Worm (Caenorhabditis elegans) whole organism, L2 larva: ENCODE results near the gene srh-82.

Experiments
- C34F6.9 ChIP-seq: fragments of 150-350 bp; optimal IDR thresholded peaks from 2 replicates; lab custom pipeline; 2014; ENCODE audit warnings: missing biosample characterization, missing genetic modification characterization
- F13H6.1 ChIP-seq: sonication (generic microtip); optimal IDR thresholded peaks from 2 replicates; lab custom pipeline; 2016; ENCODE audit warnings: missing genetic modification characterization, missing compliant biosample characterization
- R02D3.7 ChIP-seq: fragments of 150-350 bp; optimal IDR thresholded peaks from 2 replicates; lab custom pipeline; 2014; ENCODE audit warnings: missing biosample characterization, missing genetic modification characterization
- Y55F3AM.14 ChIP-seq: fragments of 200-800 bp; sonication (Bioruptor generic); optimal IDR thresholded peaks from 2 replicates; lab custom pipeline; 2018; ENCODE audit warnings: mild to moderate bottlenecking, missing genetic modification characterization, missing compliant biosample characterization
- ZK546.5 ChIP-seq: sonication (generic microtip); optimal IDR thresholded peaks from 2 replicates; lab custom pipeline; 2017; ENCODE audit warnings: missing biosample characterization, missing genetic modification characterization
- alr-1 ChIP-seq: fragments of 150-350 bp; optimal IDR thresholded peaks from 2 replicates; lab custom pipeline; 2014; ENCODE audit warnings: missing biosample characterization, missing genetic modification characterization
- aly-2 ChIP-seq: fragments of 150-350 bp; optimal IDR thresholded peaks from 2 replicates; lab custom pipeline; 2014; ENCODE audit warnings: missing biosample characterization, missing genetic modification characterization
- ama-1 ChIP-seq: fragments of 150-350 bp; optimal IDR thresholded peaks from 2 replicates; lab custom pipeline; 2018; ENCODE audit warnings: inconsistent platforms
- blmp-1 ChIP-seq: sonication (generic microtip); optimal IDR thresholded peaks from 2 replicates; lab custom pipeline; 2017; ENCODE audit warnings: missing genetic modification characterization, mild to moderate bottlenecking, missing compliant biosample characterization, antibody characterized with exemption, moderate library complexity; ENCODE audit not compliant: insufficient read depth
- ceh-16 ChIP-seq: fragments of 150-350 bp; optimal IDR thresholded peaks from 2 replicates; lab custom pipeline; 2014; ENCODE audit warnings: missing biosample characterization, missing genetic modification characterization
- ceh-82 ChIP-seq: fragments of 150-350 bp; optimal IDR thresholded peaks from 2 replicates; lab custom pipeline; 2014; ENCODE audit warnings: missing biosample characterization, missing genetic modification characterization
- crh-2 ChIP-seq: sonication (generic microtip); optimal IDR thresholded peaks from 2 replicates; lab custom pipeline; 2017; ENCODE audit warnings: missing biosample characterization, missing genetic modification characterization
- dmd-4 ChIP-seq: sonication (generic microtip); optimal IDR thresholded peaks from 2 replicates; lab custom pipeline; 2017; ENCODE audit warnings: missing biosample characterization, missing genetic modification characterization
- egl-27 ChIP-seq: sonication (generic microtip); optimal IDR thresholded peaks from 3 replicates; lab custom pipeline; 2017; ENCODE audit warnings: missing biosample characterization, missing genetic modification reagents, missing genetic modification characterization
- elt-1 ChIP-seq: fragments of 150-350 bp; optimal IDR thresholded peaks from 2 replicates; lab custom pipeline; 2014; ENCODE audit warnings: missing biosample characterization, missing genetic modification characterization
- elt-3 ChIP-seq: sonication (generic microtip); optimal IDR thresholded peaks from 2 replicates; lab custom pipeline; 2017; ENCODE audit warnings: missing biosample characterization, missing genetic modification characterization
- fos-1 ChIP-seq: fragments of 150-350 bp; optimal IDR thresholded peaks from 2 replicates; lab custom pipeline; 2014; ENCODE audit warnings: missing biosample characterization, missing genetic modification characterization
- gmeb-1 ChIP-seq: fragments of 150-350 bp; optimal IDR thresholded peaks from 2 replicates; lab custom pipeline; 2014; ENCODE audit warnings: missing biosample characterization, missing genetic modification characterization
- lin-11 ChIP-seq: fragments of 150-350 bp; sonication (generic microtip); optimal IDR thresholded peaks from 2 replicates; lab custom pipeline; 2014; ENCODE audit warnings: missing biosample characterization, missing genetic modification characterization, inconsistent platforms, mixed read lengths
- lin-13 ChIP-seq: fragments of 150-350 bp; optimal IDR thresholded peaks from 2 replicates; lab custom pipeline; 2014; ENCODE audit warnings: missing biosample characterization, missing genetic modification reagents, missing genetic modification characterization
- lin-39 ChIP-seq: fragments of 150-350 bp; optimal IDR thresholded peaks from 2 replicates; lab custom pipeline; 2014; ENCODE audit warnings: missing biosample characterization, missing genetic modification reagents, missing genetic modification characterization
- lsy-2 ChIP-seq, 2 experiments: fragments of 150-350 bp in 1 of 2; sonication (generic microtip) in 1 of 2; optimal IDR thresholded peaks; 2 replicates each; lab custom pipeline; 2014 to 2017; ENCODE audit warnings: missing biosample characterization in 2 of 2, missing genetic modification characterization in 2 of 2
- mab-5 ChIP-seq: fragments of 150-350 bp; optimal IDR thresholded peaks from 2 replicates; lab custom pipeline; 2014; ENCODE audit warnings: missing biosample characterization, missing genetic modification characterization
- mbf-1 ChIP-seq: sonication (generic microtip); optimal IDR thresholded peaks from 2 replicates; lab custom pipeline; 2017; ENCODE audit warnings: missing biosample characterization, missing genetic modification characterization
- mdl-1 ChIP-seq, 2 experiments: fragments of 150-350 bp in 1 of 2; sonication (generic microtip) in 1 of 2; optimal IDR thresholded peaks; 2 replicates each; lab custom pipeline; 2017; ENCODE audit warnings: missing biosample characterization in 2 of 2, missing genetic modification characterization in 2 of 2
- nhr-10 ChIP-seq: sonication (generic microtip); optimal IDR thresholded peaks from 2 replicates; lab custom pipeline; 2017; ENCODE audit warnings: missing biosample characterization, missing genetic modification characterization
- nhr-11 ChIP-seq: fragments of 150-350 bp; optimal IDR thresholded peaks from 2 replicates; lab custom pipeline; 2014; ENCODE audit warnings: missing biosample characterization, missing genetic modification characterization
- nhr-12 ChIP-seq: fragments of 150-350 bp; optimal IDR thresholded peaks from 2 replicates; lab custom pipeline; 2014; ENCODE audit warnings: missing biosample characterization, missing genetic modification characterization
- nhr-129 ChIP-seq: fragments of 150-350 bp; optimal IDR thresholded peaks from 2 replicates; lab custom pipeline; 2014; ENCODE audit warnings: missing biosample characterization, missing genetic modification characterization
- nhr-21 ChIP-seq: fragments of 150-350 bp; optimal IDR thresholded peaks from 2 replicates; lab custom pipeline; 2014; ENCODE audit warnings: missing biosample characterization, missing genetic modification characterization
- nhr-23 ChIP-seq: fragments of 150-350 bp; optimal IDR thresholded peaks from 2 replicates; lab custom pipeline; 2014; ENCODE audit warnings: missing biosample characterization, missing genetic modification reagents, missing genetic modification characterization
- nhr-237 ChIP-seq: fragments of 150-350 bp; optimal IDR thresholded peaks from 2 replicates; lab custom pipeline; 2014; ENCODE audit warnings: missing biosample characterization, missing genetic modification characterization
- nhr-25 ChIP-seq: fragments of 150-350 bp; sonication (generic microtip); optimal IDR thresholded peaks from 3 replicates; lab custom pipeline; 2014; ENCODE audit warnings: missing biosample characterization, missing genetic modification characterization
- nhr-77 ChIP-seq: fragments of 150-350 bp; optimal IDR thresholded peaks from 2 replicates; lab custom pipeline; 2014; ENCODE audit warnings: missing biosample characterization, missing genetic modification characterization
- peb-1 ChIP-seq: fragments of 150-350 bp; optimal IDR thresholded peaks from 2 replicates; lab custom pipeline; 2014; ENCODE audit warnings: missing biosample characterization, missing genetic modification characterization
- sem-4 ChIP-seq: fragments of 150-350 bp; optimal IDR thresholded peaks from 2 replicates; lab custom pipeline; 2014; ENCODE audit warnings: missing biosample characterization, missing genetic modification reagents, missing genetic modification characterization
- skn-1 ChIP-seq: sonication (generic microtip); optimal IDR thresholded peaks from 2 replicates; lab custom pipeline; 2017; ENCODE audit warnings: missing biosample characterization, missing genetic modification characterization
- sma-3 ChIP-seq: sonication (generic microtip); optimal IDR thresholded peaks from 2 replicates; lab custom pipeline; 2016; ENCODE audit warnings: missing genetic modification reagents, missing genetic modification characterization, missing compliant biosample characterization
- sma-9 ChIP-seq, 2 experiments: fragments of 150-350 bp in 1 of 2; sonication (generic microtip) in 1 of 2; optimal IDR thresholded peaks; 2 replicates each; lab custom pipeline; 2014 to 2016; ENCODE audit warnings: missing genetic modification characterization in 2 of 2, mild to moderate bottlenecking in 1 of 2, missing biosample characterization in 1 of 2, missing compliant biosample characterization in 1 of 2, missing genetic modification reagents in 1 of 2, moderate library complexity in 1 of 2
- snpc-4 ChIP-seq: fragments of 150-350 bp; optimal IDR thresholded peaks from 2 replicates; lab custom pipeline; 2014; ENCODE audit warnings: missing biosample characterization, missing genetic modification characterization
- unc-39 ChIP-seq: fragments of 150-350 bp; optimal IDR thresholded peaks from 2 replicates; lab custom pipeline; 2014; ENCODE audit warnings: missing biosample characterization, missing genetic modification characterization
- unc-55 ChIP-seq: fragments of 150-350 bp; sonication (generic microtip); optimal IDR thresholded peaks from 3 replicates; lab custom pipeline; 2014; ENCODE audit warnings: missing biosample characterization, missing genetic modification reagents, missing genetic modification characterization
- unc-62 ChIP-seq: fragments of 150-350 bp; optimal IDR thresholded peaks from 2 replicates; lab custom pipeline; 2014; ENCODE audit warnings: missing biosample characterization, missing genetic modification reagents, missing genetic modification characterization
- zag-1 ChIP-seq: fragments of 150-350 bp; optimal IDR thresholded peaks from 2 replicates; lab custom pipeline; 2014; ENCODE audit warnings: missing biosample characterization, missing genetic modification characterization
- ztf-1 ChIP-seq: fragments of 200-800 bp; sonication (Bioruptor generic); conservative IDR thresholded peaks from 2 replicates; pipeline ENCODE4 v1.3.6; 2022; ENCODE audit warnings: missing genetic modification characterization, missing compliant biosample characterization
- ztf-4 ChIP-seq: fragments of 150-350 bp; optimal IDR thresholded peaks from 2 replicates; lab custom pipeline; 2014; ENCODE audit warnings: missing biosample characterization, missing genetic modification characterization

srh-82 gene

DNA sequence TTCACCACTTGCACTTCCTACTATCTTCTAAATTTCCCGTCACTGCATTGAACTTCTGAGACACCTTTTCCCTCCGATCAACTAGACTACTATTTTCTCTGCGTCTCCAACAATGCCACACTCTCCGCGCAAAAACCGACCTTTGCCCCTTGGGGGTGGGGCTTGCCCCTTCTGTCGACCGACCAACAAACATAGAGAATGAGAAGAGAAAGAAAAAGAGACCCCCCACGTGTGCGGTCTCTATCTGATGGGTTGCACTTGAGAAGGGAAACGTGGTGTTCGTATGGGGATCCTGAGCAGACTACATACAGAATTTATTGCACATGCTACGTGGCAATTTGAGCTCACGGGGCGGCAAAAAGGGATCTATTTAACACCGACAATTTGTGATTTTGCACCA lies 10.3 kb downstream of the srh-82 start:
- peak; percentile 61 for TF ChIP-seq F13H6.1 (tag; lab: Kevin White, UChicago)
- TF ChIP-seq peb-1 = no peak
- TF ChIP-seq nhr-77 (tag; lab: Kevin White, UChicago) = no peak
- TF ChIP-seq unc-62 (GFP tag; lab: Kevin White, UChicago) = no peak
- peak; percentile 44 for TF ChIP-seq gmeb-1 (tag; lab: Kevin White, UChicago)
- no peak for TF ChIP-seq lin-11 (tag; lab: Kevin White, UChicago)
- TF ChIP-seq nhr-129 = peak; percentile 23
- TF ChIP-seq ama-1 (lab: Kevin White, UChicago) = no peak
- peak; percentile 73 for TF ChIP-seq fos-1
- TF ChIP-seq crh-2 (tag; lab: Kevin White, UChicago) = peak; percentile 44
- TF ChIP-seq zag-1 = no peak
- peak; percentile 19 for TF ChIP-seq blmp-1
- peak; percentile 49 for TF ChIP-seq nhr-21 (tag; lab: Kevin White, UChicago)
- TF ChIP-seq mdl-1 (tag; optimal IDR thresholded peaks at IDR 0.05; lab: Kevin White, UChicago) = peak; percentile 82 to 91
- peak; percentile 25 for TF ChIP-seq nhr-25 (tag; lab: Kevin White, UChicago)
- no peak for TF ChIP-seq nhr-23 (tag; lab: Kevin White, UChicago)
- TF ChIP-seq ztf-1 = no peak
- peak; percentile 84 for TF ChIP-seq sma-9 (GFP tag; optimal IDR thresholded peaks at IDR 0.05; lab: Kevin White, UChicago)
- TF ChIP-seq sma-9 (tag; optimal IDR thresholded peaks at IDR 0.05; lab: Kevin White, UChicago) = no peak
- TF ChIP-seq mbf-1 = no peak
- TF ChIP-seq ceh-82 (tag; lab: Kevin White, UChicago) = no peak
- TF ChIP-seq sem-4 = no peak
- TF ChIP-seq snpc-4 (tag; lab: Kevin White, UChicago) = no peak
- no peak for TF ChIP-seq unc-55 (GFP tag; lab: Kevin White, UChicago)

DNA sequence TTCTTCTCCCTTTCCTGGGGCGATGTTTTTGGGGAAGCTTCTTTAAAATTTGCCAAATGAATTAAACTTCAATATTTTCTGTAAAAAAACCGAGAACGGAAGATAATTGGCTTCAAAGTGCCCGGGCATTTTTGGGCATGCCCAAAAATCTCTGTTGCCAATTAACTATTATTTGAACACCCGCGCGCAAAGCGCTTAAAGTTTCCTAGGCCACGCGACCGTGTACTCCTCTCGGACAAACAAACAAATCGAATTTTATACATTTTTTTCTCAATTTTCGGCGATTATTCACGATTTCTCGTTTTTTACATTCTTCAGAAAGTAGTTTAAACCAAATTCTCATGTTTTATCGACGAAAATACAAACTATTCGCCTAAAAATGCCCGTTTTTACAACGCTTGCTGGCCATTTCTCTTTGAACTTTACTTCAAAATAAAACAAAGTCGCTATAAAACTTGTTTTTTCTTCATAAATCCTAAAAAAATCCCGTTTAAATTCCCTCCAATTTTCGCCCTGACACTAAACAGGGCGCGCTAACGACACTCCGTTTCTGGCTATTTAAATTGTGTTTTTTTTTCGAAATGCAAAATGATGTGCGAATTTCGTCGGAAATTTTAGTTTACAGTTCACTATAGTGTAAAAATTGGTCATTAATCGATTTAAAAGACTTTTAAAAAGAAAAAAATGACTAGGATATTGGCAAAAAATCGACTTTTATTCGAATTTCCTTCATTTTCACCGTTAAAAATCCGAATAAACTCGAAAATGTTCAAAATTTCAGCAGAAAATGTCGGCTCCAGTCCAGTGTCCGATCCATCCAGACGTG lies 11.4 kb downstream of the srh-82 start, which contains the start of gene ttb-1:
TSS of gene ttb-1 (plus strand) at position 776 of the 826 bp plus-strand sequence.
- TF ChIP-seq nhr-12 (no peak), ZK546.5 (tag; lab: Kevin White, UChicago) (no peak), nhr-129 (peak; percentile 37), ztf-4 (tag; lab: Kevin White, UChicago) (no peak), C34F6.9 (tag; lab: Kevin White, UChicago) (peak; percentile 67), fos-1 (no peak), lin-13 (peak; percentile 26), nhr-23 (tag; lab: Kevin White, UChicago) (no peak), alr-1 (tag; lab: Kevin White, UChicago) (no peak), mbf-1 (no peak), zag-1 (no peak), aly-2 (tag; lab: Kevin White, UChicago) (no peak), F13H6.1 (tag; lab: Kevin White, UChicago) (peak; percentile 6), nhr-77 (tag; lab: Kevin White, UChicago) (no peak), nhr-21 (tag; lab: Kevin White, UChicago) (no peak), Y55F3AM.14 (GFP tag; lab: Kevin White, UChicago) (no peak), R02D3.7 (tag; lab: Kevin White, UChicago) (no peak), elt-3 (no peak), nhr-11 (tag; lab: Kevin White, UChicago) (no peak), dmd-4 (tag; lab: Kevin White, UChicago) (no peak), ceh-16 (no peak), elt-1 (tag; lab: Kevin White, UChicago) (no peak), nhr-10 (tag; lab: Kevin White, UChicago) (no peak), unc-62 (GFP tag; lab: Kevin White, UChicago) (no peak), snpc-4 (tag; lab: Kevin White, UChicago) (peak; percentile 32), nhr-25 (tag; lab: Kevin White, UChicago) (no peak), crh-2 (tag; lab: Kevin White, UChicago) (peak; percentile 40), unc-39 (tag; lab: Kevin White, UChicago) (no peak), skn-1 (tag; lab: Kevin White, UChicago) (no peak), mdl-1 (tag; optimal IDR thresholded peaks at IDR 0.05; lab: Kevin White, UChicago) (no peak), egl-27 (tag; lab: Kevin White, UChicago) (peak; percentile 7), lsy-2 (tag; optimal IDR thresholded peaks at IDR 0.05; lab: Kevin White, UChicago) (peak in 1 of 2 experiments; percentile 76), unc-55 (GFP tag; lab: Kevin White, UChicago) (peak; percentile 66), sma-3 (GFP tag; lab: Kevin White, UChicago) (peak; percentile 28), lin-39 (no peak), lin-11 (tag; lab: Kevin White, UChicago) (no peak), gmeb-1 (tag; lab: Kevin White, UChicago) (peak; percentile 94), mab-5 (tag; lab: Kevin White, UChicago) (no peak), sma-9 (GFP tag; optimal IDR thresholded peaks at IDR 0.05; lab: Kevin White, UChicago) (no peak), sma-9 (tag; optimal IDR thresholded peaks at IDR 0.05; lab: Kevin White, UChicago) (no peak), nhr-237 (tag; lab: Kevin White, UChicago) (no peak)
